Worm (Caenorhabditis elegans): Measurements from ENCODE around the gene Y77E11A.23.

DNA sequence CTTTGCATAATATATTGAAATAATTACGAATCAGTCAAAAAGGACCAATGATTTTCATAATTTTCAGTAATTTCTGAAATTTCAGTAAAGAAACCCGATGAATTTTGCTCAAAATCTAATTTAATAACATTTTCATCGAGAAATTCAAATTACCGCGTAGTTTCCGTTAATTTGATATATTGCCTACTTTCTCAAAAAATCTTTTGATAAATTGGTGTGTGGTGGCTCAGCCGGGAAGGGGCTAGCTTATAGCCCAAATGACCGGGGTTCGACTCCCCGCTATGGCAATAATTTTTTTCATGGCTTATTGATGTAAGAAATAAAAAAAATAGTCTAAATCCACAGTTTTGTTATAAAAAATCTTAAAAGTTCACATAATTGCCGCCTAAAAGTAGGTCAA lies 23.1 kb downstream of the Y77E11A.23 start:
- TF ChIP-seq ztf-23 (GFP tag; IDR thresholded peaks at IDR 0.05) (no peak), ztf-29 (GFP tag; IDR thresholded peaks at IDR 0.05) (no peak)

Data from whole organism, midembryonic.